Worm (Caenorhabditis elegans) whole organism, L4 larva: ENCODE measurements around the gene memi-2.

ENCODE experiments used
- D1046.2 ChIP-seq: fragments of 200-800 bp; sonication (Bioruptor generic); IDR thresholded peaks from 2 replicates; pipeline ENCODE4 v1.3.6; 2022; ENCODE audit warnings: missing genetic modification characterization, missing compliant biosample characterization
- F49E8.2 ChIP-seq: sonication (generic microtip); optimal IDR thresholded peaks from 2 replicates; lab custom pipeline; 2016; ENCODE audit warnings: missing compliant biosample characterization, mild to moderate bottlenecking, missing genetic modification characterization, borderline replicate concordance
- T20F7.1 ChIP-seq: fragments of 200-800 bp; sonication (Bioruptor generic); optimal IDR thresholded peaks from 2 replicates; lab custom pipeline; 2018; ENCODE audit warnings: mild to moderate bottlenecking, missing genetic modification characterization, missing compliant biosample characterization
- Y105C5A.15 ChIP-seq: fragments of 200-800 bp; sonication (Bioruptor generic); IDR thresholded peaks from 2 replicates; pipeline ENCODE4 v1.3.6; 2022; ENCODE audit warnings: missing genetic modification characterization, missing compliant biosample characterization
- Y48G9A.11 ChIP-seq: fragments of 200-800 bp; sonication (Bioruptor generic); IDR thresholded peaks from 2 replicates; pipeline ENCODE4 v1.3.6; 2022; ENCODE audit warnings: missing genetic modification reagents, missing genetic modification characterization, missing compliant biosample characterization
- ZK337.2 ChIP-seq: fragments of 200-800 bp; sonication (Bioruptor generic); IDR thresholded peaks from 2 replicates; pipeline ENCODE4 v1.3.6; 2022; ENCODE audit warnings: missing genetic modification reagents, missing genetic modification characterization, missing compliant biosample characterization
- arid-1 ChIP-seq: fragments of 200-800 bp; sonication (Bioruptor generic); conservative IDR thresholded peaks from 2 replicates; pipeline ENCODE4 v1.3.6; 2022; ENCODE audit warnings: missing genetic modification reagents, missing genetic modification characterization, missing compliant biosample characterization
- daf-16 ChIP-seq, 3 experiments: sonication (generic microtip); optimal IDR thresholded peaks; 2 replicates each; lab custom pipeline; 2016 to 2017; ENCODE audit warnings: missing genetic modification characterization in 3 of 3, missing genetic modification reagents in 3 of 3, mild to moderate bottlenecking in 2 of 3, missing compliant biosample characterization in 2 of 3, missing biosample characterization in 1 of 3, moderate library complexity in 1 of 3
- fkh-10 ChIP-seq: fragments of 150-350 bp; optimal IDR thresholded peaks from 2 replicates; lab custom pipeline; 2014; ENCODE audit warnings: missing biosample characterization, missing genetic modification reagents, missing genetic modification characterization
- hif-1 ChIP-seq, 2 experiments: sonication (generic microtip); optimal IDR thresholded peaks; 2 replicates each; lab custom pipeline; 2016 to 2017; ENCODE audit warnings: missing compliant biosample characterization in 2 of 2, missing genetic modification characterization in 2 of 2, missing genetic modification reagents in 2 of 2, missing genotype in 2 of 2, mild to moderate bottlenecking in 1 of 2
- hlh-30 ChIP-seq: sonication (generic microtip); optimal IDR thresholded peaks from 2 replicates; lab custom pipeline; 2017; ENCODE audit warnings: antibody characterized with exemption, mild to moderate bottlenecking, missing genetic modification characterization, missing compliant biosample characterization; ENCODE audit not compliant: insufficient read depth
- lin-29 ChIP-seq: fragments of 200-800 bp; sonication (Bioruptor generic); IDR thresholded peaks from 2 replicates; pipeline ENCODE4 v1.3.6; 2022; ENCODE audit warnings: missing genetic modification reagents, missing genetic modification characterization, missing compliant biosample characterization
- madf-9 ChIP-seq: fragments of 200-800 bp; sonication (Bioruptor generic); conservative IDR thresholded peaks from 2 replicates; pipeline ENCODE4 v1.3.6; 2022; ENCODE audit warnings: missing genetic modification reagents, missing genetic modification characterization, missing compliant biosample characterization
- mep-1 ChIP-seq: fragments of 150-350 bp; sonication (generic microtip); optimal IDR thresholded peaks from 3 replicates; lab custom pipeline; 2014; ENCODE audit warnings: missing biosample characterization, missing genetic modification characterization
- mxl-2 ChIP-seq: fragments of 200-800 bp; sonication (Bioruptor generic); conservative IDR thresholded peaks from 2 replicates; pipeline ENCODE4 v1.3.6; 2022; ENCODE audit warnings: missing genetic modification reagents, missing genetic modification characterization, missing compliant biosample characterization
- snpc-1.2 ChIP-seq: fragments of 200-800 bp; sonication (Bioruptor generic); IDR thresholded peaks from 2 replicates; pipeline ENCODE4 v1.3.6; 2022; ENCODE audit warnings: missing genetic modification reagents, missing genetic modification characterization, missing compliant biosample characterization
- unc-130 ChIP-seq: sonication (generic microtip); optimal IDR thresholded peaks from 2 replicates; lab custom pipeline; 2016; ENCODE audit warnings: missing genetic modification reagents, missing genetic modification characterization, missing compliant biosample characterization
- unc-62 ChIP-seq, 3 experiments: fragments of 150-350 bp in 1 of 3; sonication (generic microtip); optimal IDR thresholded peaks in 2 of 3; peaks in 1 of 3; 1 replicate in 1 of 3; 2 replicates in 2 of 3; lab custom pipeline; 2014 to 2017; ENCODE audit warnings: missing biosample characterization in 3 of 3, missing genetic modification characterization in 3 of 3, missing genetic modification reagents in 3 of 3, missing genotype in 1 of 3
- vab-7 ChIP-seq: fragments of 200-800 bp; sonication (Bioruptor generic); IDR thresholded peaks from 2 replicates; pipeline ENCODE4 v1.3.6; 2022; ENCODE audit warnings: missing genetic modification reagents, missing genetic modification characterization, missing compliant biosample characterization

memi-2 gene

ce11 chrIV:13358488-13358887 lies 41.8 kb downstream of the memi-2 start, which contains the start of gene W02A2.8:
Gene W02A2.8 (minus strand): TSS chrIV:13358588.
- TF ChIP-seq daf-16 (GFP tag; optimal IDR thresholded peaks at IDR 0.05; lab: Kevin White, UChicago) (no peak), daf-16 (tag; optimal IDR thresholded peaks at IDR 0.05; lab: Kevin White, UChicago) (no peak), ZK337.2 (0 out of 2 replicates have a peak, but pooled peaks have one; percentile 11), mep-1 (tag; lab: Kevin White, UChicago) (no peak)

DNA sequence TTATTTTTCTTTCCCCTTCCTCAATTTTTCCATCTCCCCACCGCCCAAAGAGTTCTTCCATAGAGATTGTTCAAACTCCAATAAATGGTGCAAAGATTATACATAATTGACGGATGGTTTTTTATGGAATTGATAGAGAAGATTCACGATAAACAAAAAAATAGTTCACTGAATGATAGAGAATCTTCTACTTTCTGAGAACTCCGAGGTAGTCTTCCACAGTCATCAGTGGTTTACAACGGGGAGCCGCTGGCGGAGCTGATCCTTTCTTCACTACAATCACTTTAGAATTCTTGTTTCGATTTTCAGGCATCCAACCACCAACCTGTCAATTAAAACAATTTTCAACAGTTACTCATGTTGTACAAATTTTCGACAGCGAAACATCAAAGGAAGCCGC lies 44.3 kb downstream of the memi-2 start:
- TF ChIP-seq vab-7 (GFP tag; lab: Robert Waterston, UW) (no peak), mep-1 (tag; lab: Kevin White, UChicago) (no peak)

- TF ChIP-seq hif-1 (tag; optimal IDR thresholded peaks at IDR 0.05; lab: Kevin White, UChicago) (no peak), hlh-30 (no peak)
Measured at ce11 chrIV:13354044-13354443, 46.3 kb downstream of the memi-2 start.

ce11 chrIV:13353143-13353773 lies 47.0 kb downstream of the memi-2 start, which contains the start of the genes rec-8 and mex-5:
Gene rec-8 (minus strand): TSS chrIV:13353193.
Gene mex-5 (plus strand): TSS chrIV:13353723.
- TF ChIP-seq madf-9 (GFP tag; lab: Robert Waterston, UW) (no peak), unc-130 (GFP tag; lab: Kevin White, UChicago) (peak; percentile 91), lin-29 (GFP tag; lab: Robert Waterston, UW) (no peak), D1046.2 (GFP tag; lab: Robert Waterston, UW) (no peak), snpc-1.2 (GFP tag; lab: Robert Waterston, UW) (peak; percentile 69), fkh-10 (no peak), Y48G9A.11 (GFP tag; lab: Robert Waterston, UW) (0 out of 2 replicates have a peak, but pooled peaks have one; percentile 8), mxl-2 (GFP tag; lab: Robert Waterston, UW) (no peak), arid-1 (GFP tag; lab: Robert Waterston, UW) (no peak), T20F7.1 (GFP tag; lab: Kevin White, UChicago) (no peak), Y105C5A.15 (GFP tag; lab: Robert Waterston, UW) (no peak), F49E8.2 (tag; lab: Kevin White, UChicago) (peak; percentile 22), unc-62 (GFP tag; optimal IDR thresholded peaks at IDR 0.05 in 1 of 2; lab: Kevin White, UChicago) (peak in 1 of 2 experiments; percentile 70), unc-62 (tag; optimal IDR thresholded peaks at IDR 0.05; lab: Kevin White, UChicago) (no peak)
